Fruit fly (Drosophila melanogaster): Measurements from ENCODE around the gene Epg5.

The Epg5 gene

DNA sequence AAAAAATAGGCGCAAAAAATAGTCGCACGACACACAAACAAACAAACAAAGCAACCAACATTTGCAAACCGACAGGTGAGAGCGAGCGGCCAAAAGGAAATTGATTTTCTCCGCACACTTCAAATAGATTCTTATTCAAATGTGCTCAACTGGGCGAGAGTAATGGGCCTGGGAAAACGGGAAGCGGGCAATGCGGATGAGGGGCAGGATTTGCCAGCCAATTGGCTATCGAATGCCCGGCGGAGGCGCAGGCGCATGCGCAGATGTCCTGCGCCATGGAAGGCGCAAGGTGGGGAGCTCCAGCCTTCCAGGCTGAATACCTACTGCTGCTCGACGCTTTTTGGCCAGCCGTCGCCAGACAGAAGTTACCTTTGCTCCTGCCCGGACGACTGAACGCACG lies 53.5 kb downstream of the Epg5 start, which contains the start of the genes ChAT and VAChT:
ChAT (plus strand) TSS at position 352 of the 400 bp plus-strand sequence.
VAChT (plus strand) TSS at position 352 of the 400 bp plus-strand sequence.
- TF ChIP-seq CG11294 (GFP tag; IDR thresholded peaks at IDR 0.05) (no peak), eg (GFP tag; IDR thresholded peaks at IDR 0.05) (no peak)

DNA sequence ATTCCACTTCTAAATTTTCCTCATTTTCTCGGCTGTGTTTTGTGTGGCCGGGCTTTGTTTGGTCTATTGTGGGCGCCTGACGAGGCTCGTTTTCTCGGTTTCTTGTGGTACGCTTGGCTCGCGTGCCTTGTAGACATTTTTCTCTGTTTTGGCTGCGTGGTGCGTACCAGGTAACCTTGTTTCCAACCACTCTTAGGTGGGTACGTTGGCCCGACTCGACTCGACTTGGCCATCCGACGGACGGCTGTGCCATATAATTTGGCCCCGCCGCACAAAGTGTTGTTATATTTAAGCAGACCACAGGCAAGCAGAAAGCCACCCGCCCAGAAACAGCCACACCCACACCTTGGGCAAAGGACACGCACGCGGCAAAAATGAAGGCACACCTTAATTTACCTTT lies 55.2 kb downstream of the Epg5 start:
- TF ChIP-seq CG10631 (GFP tag; optimal IDR thresholded peaks at IDR 0.05), result no peak
- TF ChIP-seq CG32006 (GFP tag; optimal IDR thresholded peaks at IDR 0.05), result no peak
- TF ChIP-seq fd59A (GFP tag; optimal IDR thresholded peaks at IDR 0.05), result no peak
- no peak for TF ChIP-seq topi (GFP tag; optimal IDR thresholded peaks at IDR 0.05)
- no peak for TF ChIP-seq Hr38 (GFP tag; optimal IDR thresholded peaks at IDR 0.05)
- TF ChIP-seq dac (GFP tag; optimal IDR thresholded peaks at IDR 0.05), result no peak
- TF ChIP-seq CG7368 (GFP tag; optimal IDR thresholded peaks at IDR 0.05), result no peak
- no peak for TF ChIP-seq lz (GFP tag; optimal IDR thresholded peaks at IDR 0.05)
- no peak for TF ChIP-seq Sox15 (GFP tag; optimal IDR thresholded peaks at IDR 0.05)
- TF ChIP-seq Hr39 (GFP tag; optimal IDR thresholded peaks at IDR 0.05), result no peak
- TF ChIP-seq CG34406 (GFP tag; optimal IDR thresholded peaks at IDR 0.05), result no peak
- no peak for TF ChIP-seq CG4318 (GFP tag; optimal IDR thresholded peaks at IDR 0.05)
- TF ChIP-seq Smox (GFP tag; optimal IDR thresholded peaks at IDR 0.05), result no peak
- TF ChIP-seq Blimp-1 (GFP tag; optimal IDR thresholded peaks at IDR 0.05), result no peak
- TF ChIP-seq Ets21C (GFP tag; optimal IDR thresholded peaks at IDR 0.05), result no peak
- no peak for TF ChIP-seq CG6854 (GFP tag; optimal IDR thresholded peaks at IDR 0.05)
- no peak for TF ChIP-seq CG8319 (GFP tag; optimal IDR thresholded peaks at IDR 0.05)
- no peak for TF ChIP-seq Sox102F (GFP tag; optimal IDR thresholded peaks at IDR 0.05)
